Worm (Caenorhabditis elegans) whole organism, young adult: ENCODE data around the gene bgal-1.

Source experiments
- bed-1 ChIP-seq: fragments of 200-800 bp; sonication (Bioruptor generic); IDR thresholded peaks from 2 replicates; pipeline ENCODE4 v1.3.6; 2022; ENCODE audit warnings: missing genetic modification reagents, missing genetic modification characterization, missing compliant biosample characterization
- lsl-1 ChIP-seq: fragments of 200-800 bp; sonication (Bioruptor generic); optimal IDR thresholded peaks from 2 replicates; lab custom pipeline; 2018; ENCODE audit warnings: mild to moderate bottlenecking, missing genetic modification characterization, moderate library complexity, missing compliant biosample characterization
- nfya-1 ChIP-seq: sonication (generic microtip); optimal IDR thresholded peaks from 2 replicates; lab custom pipeline; 2017; ENCODE audit warnings: antibody characterized with exemption, missing compliant biosample characterization, missing genetic modification characterization, borderline replicate concordance; ENCODE audit not compliant: insufficient read depth
- pha-4 ChIP-seq: fragments of 150-350 bp; sonication (generic microtip); optimal IDR thresholded peaks from 2 replicates; lab custom pipeline; 2014; ENCODE audit warnings: missing biosample characterization, missing genetic modification reagents, missing genetic modification characterization
- snpc-4 ChIP-seq, 5 experiments: fragments of 150-350 bp in 1 of 5; sonication (generic microtip) in 4 of 5; optimal IDR thresholded peaks; 2 replicates each; lab custom pipeline; 2014 to 2018; ENCODE audit warnings: missing genetic modification characterization in 5 of 5, missing biosample characterization in 3 of 5, antibody characterized with exemption in 2 of 5, mild to moderate bottlenecking in 2 of 5, missing compliant biosample characterization in 2 of 5, missing genotype in 2 of 5, moderate library complexity in 2 of 5, missing genetic modification reagents in 1 of 5
- zfh-2 ChIP-seq: fragments of 200-800 bp; sonication (Bioruptor generic); conservative IDR thresholded peaks from 2 replicates; pipeline ENCODE4 v1.3.6; 2022; ENCODE audit warnings: missing genetic modification reagents, missing genetic modification characterization, missing compliant biosample characterization

- TF ChIP-seq nfya-1 (tag; lab: Kevin White, UChicago) (no peak), lsl-1 (GFP tag; lab: Kevin White, UChicago) (no peak), zfh-2 (GFP tag; lab: Robert Waterston, UW) (no peak), pha-4 (no peak), bed-1 (no peak), snpc-4 (GFP tag; optimal IDR thresholded peaks at IDR 0.05; lab: Kevin White, UChicago) (no peak), snpc-4 (tag; optimal IDR thresholded peaks at IDR 0.05; lab: Kevin White, UChicago) (no peak)
Observed at ce11 chrV:11217394-11217793, 8.4 kb downstream of the bgal-1 start, which contains the start of gene cyp-29A2.
